Worm (Caenorhabditis elegans): ENCODE measurements around the gene C38H2.3.

ce11 chrIII:10389608-10390007 lies 3.2 kb upstream of the C38H2.3 start:
- TF ChIP-seq skn-1 (tag; optimal IDR thresholded peaks at IDR 0.05), result no peak
- no peak for TF ChIP-seq zag-1 (tag; optimal IDR thresholded peaks at IDR 0.05)
- TF ChIP-seq blmp-1 (tag; optimal IDR thresholded peaks at IDR 0.05; ENCODE audit: insufficient read depth), result no peak
- no peak for TF ChIP-seq gmeb-1 (tag; optimal IDR thresholded peaks at IDR 0.05)
- no peak for TF ChIP-seq ztf-11 (tag; optimal IDR thresholded peaks at IDR 0.05)
- no peak for TF ChIP-seq lin-39 (tag; optimal IDR thresholded peaks at IDR 0.05)
- no peak for TF ChIP-seq elt-1 (tag; optimal IDR thresholded peaks at IDR 0.05)
- TF ChIP-seq nhr-6 (tag; optimal IDR thresholded peaks at IDR 0.05), result no peak
- TF ChIP-seq ama-1 (optimal IDR thresholded peaks at IDR 0.05), result no peak
- TF ChIP-seq fos-1 (tag; optimal IDR thresholded peaks at IDR 0.05), result no peak
- no peak for TF ChIP-seq ZK546.5 (tag; optimal IDR thresholded peaks at IDR 0.05)

Data from whole organism, L2 larva.